Worm (Caenorhabditis elegans) whole organism, late embryonic: ENCODE data around the gene nlp-9.
A peak's percentile ranks its signal among the peaks of the same experiment; 100 is the strongest.

Experiments used
- C08G9.2 ChIP-seq: sonication (generic microtip); optimal IDR thresholded peaks from 2 replicates; lab custom pipeline; 2016; ENCODE audit warnings: mild to moderate bottlenecking, missing genetic modification characterization, moderate library complexity, missing compliant biosample characterization
- C38D4.7 ChIP-seq: fragments of 200-800 bp; sonication (Bioruptor generic); optimal IDR thresholded peaks from 2 replicates; lab custom pipeline; 2018; ENCODE audit warnings: mild to moderate bottlenecking, missing genetic modification characterization, moderate library complexity, missing compliant biosample characterization
- F13H6.1 ChIP-seq: sonication (generic microtip); optimal IDR thresholded peaks from 2 replicates; lab custom pipeline; 2016; ENCODE audit warnings: missing genetic modification characterization, missing compliant biosample characterization
- K02D7.2 ChIP-seq: sonication (generic microtip); optimal IDR thresholded peaks from 2 replicates; lab custom pipeline; 2017; ENCODE audit warnings: mild to moderate bottlenecking, missing genetic modification characterization, missing compliant biosample characterization
- K09A11.1 ChIP-seq: sonication (generic microtip); optimal IDR thresholded peaks from 2 replicates; lab custom pipeline; 2017; ENCODE audit warnings: antibody characterized with exemption, mild to moderate bottlenecking, missing genetic modification characterization, missing compliant biosample characterization; ENCODE audit not compliant: insufficient read depth
- T23F11.4 ChIP-seq: fragments of 200-800 bp; sonication (Bioruptor generic); optimal IDR thresholded peaks from 2 replicates; lab custom pipeline; 2018; ENCODE audit warnings: mild to moderate bottlenecking, missing genetic modification characterization, missing compliant biosample characterization
- ama-1 ChIP-seq: fragments of 150-350 bp; optimal IDR thresholded peaks from 2 replicates; lab custom pipeline; 2014
- ceh-18 ChIP-seq: sonication (generic microtip); optimal IDR thresholded peaks from 2 replicates; lab custom pipeline; 2016; ENCODE audit warnings: missing genetic modification characterization, missing compliant biosample characterization
- ceh-2 ChIP-seq: sonication (generic microtip); optimal IDR thresholded peaks from 2 replicates; lab custom pipeline; 2016; ENCODE audit warnings: missing genotype, missing genetic modification characterization, missing compliant biosample characterization
- ceh-22 ChIP-seq: sonication (generic microtip); optimal IDR thresholded peaks from 2 replicates; lab custom pipeline; 2017; ENCODE audit warnings: missing biosample characterization, missing genetic modification characterization
- ceh-30 ChIP-seq: fragments of 150-350 bp; optimal IDR thresholded peaks from 2 replicates; lab custom pipeline; 2014; ENCODE audit warnings: missing biosample characterization, missing genetic modification characterization
- ceh-31 ChIP-seq: sonication (generic microtip); optimal IDR thresholded peaks from 2 replicates; lab custom pipeline; 2016; ENCODE audit warnings: missing genetic modification characterization, missing compliant biosample characterization
- ceh-34 ChIP-seq: sonication (generic microtip); optimal IDR thresholded peaks from 2 replicates; lab custom pipeline; 2016; ENCODE audit warnings: mild to moderate bottlenecking, missing genetic modification characterization, missing compliant biosample characterization
- ceh-45 ChIP-seq: fragments of 200-800 bp; sonication (Bioruptor generic); IDR thresholded peaks from 2 replicates; pipeline ENCODE4 v1.3.6; 2022; ENCODE audit warnings: missing genetic modification reagents, missing genetic modification characterization, missing compliant biosample characterization
- ceh-48 ChIP-seq: sonication (generic microtip); optimal IDR thresholded peaks from 2 replicates; lab custom pipeline; 2016; ENCODE audit warnings: missing genetic modification characterization, inconsistent platforms, missing compliant biosample characterization
- ceh-6 ChIP-seq: fragments of 200-800 bp; sonication (Bioruptor generic); optimal IDR thresholded peaks from 2 replicates; lab custom pipeline; 2018; ENCODE audit warnings: mild to moderate bottlenecking, missing genetic modification characterization, missing compliant biosample characterization
- ceh-9 ChIP-seq: sonication (generic microtip); optimal IDR thresholded peaks from 2 replicates; lab custom pipeline; 2016; ENCODE audit warnings: mild to moderate bottlenecking, missing genetic modification characterization, inconsistent platforms, missing compliant biosample characterization
- dmd-4 ChIP-seq: sonication (generic microtip); optimal IDR thresholded peaks from 2 replicates; lab custom pipeline; 2016; ENCODE audit warnings: borderline replicate concordance, missing genetic modification characterization, missing compliant biosample characterization
- dve-1 ChIP-seq: sonication (generic microtip); optimal IDR thresholded peaks from 2 replicates; lab custom pipeline; 2017; ENCODE audit warnings: antibody characterized with exemption, mild to moderate bottlenecking, missing genetic modification characterization, missing compliant biosample characterization
- elt-2 ChIP-seq: sonication (generic microtip); optimal IDR thresholded peaks from 2 replicates; lab custom pipeline; 2016; ENCODE audit warnings: missing genetic modification reagents, missing genetic modification characterization, missing compliant biosample characterization
- fax-1 ChIP-seq: sonication (generic microtip); optimal IDR thresholded peaks from 2 replicates; lab custom pipeline; 2016; ENCODE audit warnings: missing genotype, missing genetic modification characterization, missing compliant biosample characterization
- fkh-6 ChIP-seq: sonication (generic microtip); optimal IDR thresholded peaks from 2 replicates; lab custom pipeline; 2016; ENCODE audit warnings: missing genetic modification characterization, missing compliant biosample characterization
- gmeb-2 ChIP-seq: sonication (generic microtip); optimal IDR thresholded peaks from 2 replicates; lab custom pipeline; 2016; ENCODE audit warnings: missing genetic modification characterization, inconsistent platforms, missing compliant biosample characterization
- hlh-6 ChIP-seq: sonication (generic microtip); optimal IDR thresholded peaks from 2 replicates; lab custom pipeline; 2016; ENCODE audit warnings: missing genotype, missing genetic modification characterization, missing compliant biosample characterization
- lim-6 ChIP-seq: sonication (generic microtip); optimal IDR thresholded peaks from 2 replicates; lab custom pipeline; 2016; ENCODE audit warnings: missing genetic modification characterization, missing compliant biosample characterization
- nfya-1 ChIP-seq: sonication (generic microtip); optimal IDR thresholded peaks from 2 replicates; lab custom pipeline; 2017; ENCODE audit warnings: missing genetic modification characterization, mild to moderate bottlenecking, missing compliant biosample characterization, antibody characterized with exemption, moderate library complexity
- nhr-232 ChIP-seq: sonication (generic microtip); optimal IDR thresholded peaks from 2 replicates; lab custom pipeline; 2016; ENCODE audit warnings: missing genetic modification characterization, missing compliant biosample characterization
- npax-4 ChIP-seq: sonication (generic microtip); optimal IDR thresholded peaks from 2 replicates; lab custom pipeline; 2016; ENCODE audit warnings: missing genetic modification characterization, missing compliant biosample characterization
- pat-9 ChIP-seq: fragments of 200-800 bp; sonication (Bioruptor generic); optimal IDR thresholded peaks from 2 replicates; lab custom pipeline; 2018; ENCODE audit warnings: mild to moderate bottlenecking, missing genetic modification characterization, moderate library complexity, missing compliant biosample characterization
- pax-1 ChIP-seq: fragments of 150-350 bp; optimal IDR thresholded peaks from 2 replicates; lab custom pipeline; 2014; ENCODE audit warnings: missing biosample characterization, missing genetic modification characterization
- pha-2 ChIP-seq: sonication (generic microtip); optimal IDR thresholded peaks from 2 replicates; lab custom pipeline; 2017; ENCODE audit warnings: mild to moderate bottlenecking, missing genetic modification characterization, missing compliant biosample characterization
- pros-1 ChIP-seq: fragments of 150-350 bp; optimal IDR thresholded peaks from 2 replicates; lab custom pipeline; 2014; ENCODE audit warnings: missing biosample characterization, missing genetic modification reagents, missing genetic modification characterization
- rnt-1 ChIP-seq: sonication (generic microtip); optimal IDR thresholded peaks from 2 replicates; lab custom pipeline; 2016; ENCODE audit warnings: missing genetic modification characterization, missing compliant biosample characterization
- sdc-2 ChIP-seq: sonication (generic microtip); optimal IDR thresholded peaks from 2 replicates; lab custom pipeline; 2016; ENCODE audit warnings: missing genotype, missing genetic modification characterization, missing compliant biosample characterization
- sox-2 ChIP-seq: fragments of 200-800 bp; sonication (Bioruptor generic); IDR thresholded peaks from 2 replicates; pipeline ENCODE4 v1.3.6; 2022; ENCODE audit warnings: missing genetic modification reagents, missing genetic modification characterization, missing compliant biosample characterization
- tbx-2 ChIP-seq: sonication (generic microtip); optimal IDR thresholded peaks from 2 replicates; lab custom pipeline; 2016; ENCODE audit warnings: missing genetic modification characterization, missing compliant biosample characterization
- tbx-7 ChIP-seq: sonication (generic microtip); optimal IDR thresholded peaks from 2 replicates; lab custom pipeline; 2016; ENCODE audit warnings: missing genotype, missing genetic modification characterization, missing compliant biosample characterization
- ttx-3 ChIP-seq: sonication (generic microtip); optimal IDR thresholded peaks from 2 replicates; lab custom pipeline; 2016; ENCODE audit warnings: missing genetic modification reagents, missing genetic modification characterization, missing compliant biosample characterization
- unc-3 ChIP-seq, 2 experiments: fragments of 200-800 bp in 1 of 2; sonication (Bioruptor generic) in 1 of 2; sonication (generic microtip) in 1 of 2; conservative IDR thresholded peaks in 1 of 2; optimal IDR thresholded peaks in 1 of 2; 2 replicates each; pipeline versions ENCODE4 v1.3.6 to Lab custom; 2016 to 2022; ENCODE audit warnings: missing compliant biosample characterization in 2 of 2, missing genetic modification characterization in 2 of 2, missing genetic modification reagents in 1 of 2
- zip-5 ChIP-seq: sonication (generic microtip); optimal IDR thresholded peaks from 2 replicates; lab custom pipeline; 2016; ENCODE audit warnings: missing genetic modification characterization, missing compliant biosample characterization

nlp-9 gene

ce11 chrV:4219342-4219741, at the start of gene nlp-9:
nlp-9 (plus strand) TSS chrV:4219642.
- TF ChIP-seq dve-1 (tag; lab: Kevin White, UChicago) (no peak), pat-9 (no peak), ceh-31 (tag; lab: Kevin White, UChicago) (no peak), ceh-45 (GFP tag; lab: Robert Waterston, UW) (no peak), npax-4 (tag; lab: Kevin White, UChicago) (no peak), hlh-6 (no peak), F13H6.1 (tag; lab: Kevin White, UChicago) (no peak), C08G9.2 (tag; lab: Kevin White, UChicago) (no peak), sox-2 (GFP tag; lab: Robert Waterston, UW) (no peak), ceh-6 (GFP tag; lab: Kevin White, UChicago) (no peak), pha-2 (no peak), lim-6 (tag; lab: Kevin White, UChicago) (no peak)
- TF ChIP-seq, all 69 proteins: peak for 0

DNA sequence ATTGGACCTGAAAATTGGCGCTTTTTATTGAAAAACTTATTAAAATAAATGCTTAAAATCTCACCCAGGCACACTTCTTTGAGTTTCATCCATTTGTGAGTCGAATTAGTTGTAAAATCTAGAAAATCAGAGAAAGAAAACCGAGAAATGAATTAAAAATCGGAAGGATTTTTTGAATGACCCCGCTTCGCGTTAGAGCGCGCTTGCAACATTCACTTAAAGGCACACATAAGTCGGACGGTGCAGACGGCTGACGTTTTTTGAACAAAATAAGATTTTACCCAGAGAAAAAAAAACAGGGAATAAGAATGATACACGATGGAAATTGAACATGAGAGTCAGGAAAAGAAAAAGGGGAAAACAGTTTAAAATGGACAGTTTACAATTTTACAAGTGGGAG, 49.8 kb upstream of the nlp-9 start:
- peak; percentile 2 for TF ChIP-seq nfya-1
- no peak for TF ChIP-seq K02D7.2 (tag; lab: Kevin White, UChicago)
- TF ChIP-seq, all 69 proteins: peak for 1

- no peak for TF ChIP-seq gmeb-2
- TF ChIP-seq ama-1 (lab: Kevin White, UChicago): no peak
These were observed 49.3 kb upstream of the nlp-9 start, which contains the start of gene Y45G5AM.7 for ce11 chrV:4170138-4170537. Y45G5AM.7 (minus strand) TSS chrV:4170238.

- no peak for TF ChIP-seq ceh-6 (GFP tag; lab: Kevin White, UChicago)
- TF ChIP-seq C08G9.2 (tag; lab: Kevin White, UChicago): no peak
- no peak for TF ChIP-seq gmeb-2
- no peak for TF ChIP-seq unc-3 (GFP tag; conservative IDR thresholded peaks at IDR 0.05; lab: Robert Waterston, UW)
- no peak for TF ChIP-seq unc-3 (tag; optimal IDR thresholded peaks at IDR 0.05; lab: Kevin White, UChicago)
- TF ChIP-seq fax-1 (tag; lab: Kevin White, UChicago): no peak
- TF ChIP-seq ceh-9 (tag; lab: Kevin White, UChicago): no peak
These were observed 43.8 kb upstream of the nlp-9 start, which contains the start of the genes coh-4 and pid-5 for ce11 chrV:4175624-4176023. coh-4 (minus strand) TSS chrV:4175640. pid-5 (plus strand) TSS chrV:4175882.

ce11 chrV:4181272-4181671, 38.2 kb upstream of the nlp-9 start:
- no peak for TF ChIP-seq tbx-2 (tag; lab: Kevin White, UChicago)
- no peak for TF ChIP-seq tbx-7 (tag; lab: Kevin White, UChicago)
- TF ChIP-seq K09A11.1 (tag; lab: Kevin White, UChicago): no peak
- TF ChIP-seq ceh-30 (tag; lab: Kevin White, UChicago): no peak
- no peak for TF ChIP-seq C38D4.7
- no peak for TF ChIP-seq dmd-4 (tag; lab: Kevin White, UChicago)

DNA sequence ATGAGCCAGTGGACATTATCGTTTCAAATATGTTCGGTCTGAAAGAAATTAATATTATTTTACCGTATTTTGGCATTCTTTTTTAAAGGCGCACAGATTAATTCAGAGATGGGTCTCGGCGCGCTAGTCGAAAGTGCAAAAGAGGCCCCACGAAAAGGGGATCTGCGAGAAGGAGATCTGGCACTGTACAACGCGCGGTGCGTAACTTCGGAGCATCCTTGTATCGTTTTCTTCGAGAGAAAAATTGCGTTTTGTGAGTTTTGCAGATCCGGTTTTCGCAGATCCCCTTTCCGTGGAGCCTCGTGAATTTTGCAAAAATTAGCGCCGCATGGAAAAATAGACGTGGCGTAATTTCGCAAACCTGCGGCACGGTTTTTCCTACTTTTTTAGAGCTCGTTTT, 37.7 kb upstream of the nlp-9 start:
- TF ChIP-seq dmd-4 (tag; lab: Kevin White, UChicago) (no peak), ceh-6 (GFP tag; lab: Kevin White, UChicago) (no peak), pax-1 (no peak), fkh-6 (tag; lab: Kevin White, UChicago) (no peak), elt-2 (tag; lab: Kevin White, UChicago) (peak; percentile 45), pros-1 (tag; lab: Kevin White, UChicago) (no peak), ceh-34 (tag; lab: Kevin White, UChicago) (no peak), C08G9.2 (tag; lab: Kevin White, UChicago) (peak; percentile 61), fax-1 (tag; lab: Kevin White, UChicago) (peak; percentile 58), T23F11.4 (GFP tag; lab: Kevin White, UChicago) (no peak), C38D4.7 (no peak), sdc-2 (tag; lab: Kevin White, UChicago) (no peak), ceh-48 (tag; lab: Kevin White, UChicago) (no peak), nhr-232 (no peak), lim-6 (tag; lab: Kevin White, UChicago) (peak; percentile 43), tbx-2 (tag; lab: Kevin White, UChicago) (peak; percentile 90), ceh-9 (tag; lab: Kevin White, UChicago) (no peak), zip-5 (tag; lab: Kevin White, UChicago) (peak; percentile 55), ceh-31 (tag; lab: Kevin White, UChicago) (peak; percentile 61), ceh-2 (tag; lab: Kevin White, UChicago) (peak; percentile 61), rnt-1 (peak; percentile 38), pha-2 (no peak), ceh-18 (no peak), nfya-1 (no peak), unc-3 (GFP tag; conservative IDR thresholded peaks at IDR 0.05; lab: Robert Waterston, UW) (no peak), unc-3 (tag; optimal IDR thresholded peaks at IDR 0.05; lab: Kevin White, UChicago) (no peak), ceh-22 (tag; lab: Kevin White, UChicago) (no peak), dve-1 (tag; lab: Kevin White, UChicago) (no peak), ttx-3 (no peak)
